Fruit fly (Drosophila melanogaster): Measurements from ENCODE around the gene CG15210.

Gene CG15210

DNA sequence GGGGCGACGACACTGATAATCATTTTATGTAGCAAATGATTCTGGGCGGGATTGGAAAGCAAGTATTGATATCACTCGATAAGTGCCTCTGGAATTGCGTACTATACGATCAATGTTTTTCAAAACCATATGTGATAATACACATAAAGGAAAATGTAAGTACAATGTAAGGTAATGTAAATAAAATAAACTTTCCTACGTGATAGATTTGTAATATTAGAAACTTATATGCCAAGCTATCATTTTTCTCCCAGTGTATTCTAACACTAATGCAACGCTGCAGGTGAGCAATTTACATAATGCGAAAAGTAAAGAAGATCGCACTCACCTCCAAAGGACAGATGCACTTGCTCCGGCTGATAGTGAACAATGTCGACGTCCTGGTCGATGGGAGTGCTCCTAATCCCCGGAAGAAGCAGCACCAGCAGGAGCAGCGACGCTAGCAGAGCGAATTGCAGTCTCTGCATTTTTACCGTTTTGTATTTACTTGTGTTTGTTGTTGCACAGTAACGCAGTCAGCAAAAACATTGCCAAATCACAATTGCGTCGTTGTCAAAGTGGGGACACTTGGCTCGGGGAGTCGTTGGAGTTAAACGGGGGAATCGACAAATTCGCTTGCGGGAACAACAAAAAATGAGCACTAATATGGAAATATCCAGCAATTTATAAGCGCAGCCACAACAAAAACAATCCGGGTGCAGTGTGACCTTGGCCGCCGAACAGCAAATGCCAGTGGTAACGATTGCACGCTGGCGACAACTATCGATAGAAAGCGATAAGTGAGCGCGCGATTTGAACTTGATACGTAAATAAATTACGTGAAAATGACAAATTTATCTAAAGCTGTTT is 38.3 kb downstream of the CG15210 start, which contains the start of gene CG1637 (continued):
- TF ChIP-seq CG2199 (GFP tag; IDR thresholded peaks at IDR 0.05), result no peak
- peak; percentile 66 for TF ChIP-seq zen2 (GFP tag; IDR thresholded peaks at IDR 0.05; ENCODE audit: partially characterized antibody)
- TF ChIP-seq gem (tag; optimal IDR thresholded peaks at IDR 0.05), result no peak
- TF ChIP-seq CG7963 (GFP tag; IDR thresholded peaks at IDR 0.05; ENCODE audit: partially characterized antibody), result peak; percentile 32; the same call in 1 of the 3 replicates
- no peak for TF ChIP-seq CG2678 (tag; optimal IDR thresholded peaks at IDR 0.05)
- no peak for TF ChIP-seq gsb-n (tag; optimal IDR thresholded peaks at IDR 0.05)
- TF ChIP-seq gt (GFP tag; IDR thresholded peaks at IDR 0.05), result no peak
- no peak for TF ChIP-seq Rfx (GFP tag; IDR thresholded peaks at IDR 0.05)
- no peak for TF ChIP-seq CG11093 (GFP tag; IDR thresholded peaks at IDR 0.05)
- no peak for TF ChIP-seq ap (GFP tag; IDR thresholded peaks at IDR 0.05)
- no peak for TF ChIP-seq br (optimal IDR thresholded peaks at IDR 0.05)
- TF ChIP-seq Nf-YA (GFP tag; IDR thresholded peaks at IDR 0.05), result no peak
- TF ChIP-seq Sox102F (GFP tag; optimal IDR thresholded peaks at IDR 0.05), result no peak
- 0 out of 2 replicates have a peak, but pooled peaks have one; percentile 42 for TF ChIP-seq Atf6 (GFP tag; IDR thresholded peaks at IDR 0.05)
- peak; percentile 3 for TF ChIP-seq CG2202 (tag; optimal IDR thresholded peaks at IDR 0.05)
- TF ChIP-seq fd102C (GFP tag; optimal IDR thresholded peaks at IDR 0.05), result no peak
- TF ChIP-seq BEAF-32 (GFP tag; optimal IDR thresholded peaks at IDR 0.05), result peak; percentile 75
- peak; percentile 75 for TF ChIP-seq CG9797 (GFP tag; optimal IDR thresholded peaks at IDR 0.05)
- no peak for TF ChIP-seq phol (tag; optimal IDR thresholded peaks at IDR 0.05)
- TF ChIP-seq CG18619 (GFP tag; optimal IDR thresholded peaks at IDR 0.05), result no peak
- TF ChIP-seq Hr3 (GFP tag; optimal IDR thresholded peaks at IDR 0.05), result no peak
- peak; percentile 57; the same call in 1 of the 3 replicates for TF ChIP-seq CG14860 (GFP tag; IDR thresholded peaks at IDR 0.05; ENCODE audit: partially characterized antibody)
- TF ChIP-seq lilli (GFP tag; optimal IDR thresholded peaks at IDR 0.05), result no peak
- TF ChIP-seq Oaz (GFP tag; IDR thresholded peaks at IDR 0.05), result no peak
- no peak for TF ChIP-seq jigr1 (GFP tag; IDR thresholded peaks at IDR 0.05)
- peak; percentile 68 for TF ChIP-seq CG16813 (GFP tag; IDR thresholded peaks at IDR 0.05; ENCODE audit: partially characterized antibody)
- peak; percentile 46 for TF ChIP-seq Aef1 (GFP tag; IDR thresholded peaks at IDR 0.05)
- no peak for TF ChIP-seq tio (GFP tag; optimal IDR thresholded peaks at IDR 0.05)
- peak; percentile 52; the same call in 1 of the 2 replicates for TF ChIP-seq sna (GFP tag; IDR thresholded peaks at IDR 0.05; ENCODE audit: partially characterized antibody)
- peak; percentile 32; the same call in 1 of the 3 replicates for TF ChIP-seq Doc3 (GFP tag; IDR thresholded peaks at IDR 0.05; ENCODE audit: partially characterized antibody)
- peak; percentile 50 for TF ChIP-seq CG1603 (tag; optimal IDR thresholded peaks at IDR 0.05)
- TF ChIP-seq Sry-β (GFP tag; optimal IDR thresholded peaks at IDR 0.05), result peak; percentile 62
- TF ChIP-seq dan (GFP tag; IDR thresholded peaks at IDR 0.05), result no peak
- no peak for TF ChIP-seq toy (GFP tag; IDR thresholded peaks at IDR 0.05)
- TF ChIP-seq shn (GFP tag; optimal IDR thresholded peaks at IDR 0.05), result no peak
- TF ChIP-seq HLH4C (GFP tag; IDR thresholded peaks at IDR 0.05; ENCODE audit: partially characterized antibody), result peak; percentile 64
- no peak for TF ChIP-seq CG4730 (GFP tag; IDR thresholded peaks at IDR 0.05)
- peak; percentile 92 for TF ChIP-seq Dp (GFP tag; optimal IDR thresholded peaks at IDR 0.05)
- no peak for TF ChIP-seq fd3F (GFP tag; optimal IDR thresholded peaks at IDR 0.05)
- TF ChIP-seq Dref (GFP tag; IDR thresholded peaks at IDR 0.05), result peak; percentile 80
- TF ChIP-seq hbn (GFP tag; IDR thresholded peaks at IDR 0.05; ENCODE audit: partially characterized antibody), result peak; percentile 64
- TF ChIP-seq CG9609 (GFP tag; optimal IDR thresholded peaks at IDR 0.05), result no peak
- TF ChIP-seq sqz (GFP tag; optimal IDR thresholded peaks at IDR 0.05), result no peak
- peak; percentile 51; the same call in 1 of the 2 replicates for TF ChIP-seq CG42726 (GFP tag; IDR thresholded peaks at IDR 0.05; ENCODE audit: partially characterized antibody)
- TF ChIP-seq disco-r (GFP tag; optimal IDR thresholded peaks at IDR 0.05), result no peak
- TF ChIP-seq CG10209 (GFP tag; optimal IDR thresholded peaks at IDR 0.05), result no peak
- TF ChIP-seq chn (GFP tag; optimal IDR thresholded peaks at IDR 0.05), result no peak
- TF ChIP-seq chm (GFP tag; IDR thresholded peaks at IDR 0.05), result no peak

Measured in whole organism, embryonic.